Worm (Caenorhabditis elegans) whole organism, mixed stage, embryonic: ENCODE measurements around the gene epg-5.

ENCODE experiments used
- blmp-1 ChIP-seq: fragments of 150-350 bp; optimal IDR thresholded peaks from 2 replicates; lab custom pipeline; 2014; ENCODE audit warnings: missing biosample characterization, missing genetic modification characterization
- ceh-43 ChIP-seq: fragments of 200-800 bp; sonication (Bioruptor generic); optimal IDR thresholded peaks from 2 replicates; lab custom pipeline; 2018; ENCODE audit warnings: mild to moderate bottlenecking, missing genetic modification characterization, moderate library complexity, missing compliant biosample characterization
- elt-1 ChIP-seq: sonication (generic microtip); optimal IDR thresholded peaks from 2 replicates; lab custom pipeline; 2017; ENCODE audit warnings: missing genetic modification characterization, mild to moderate bottlenecking, missing compliant biosample characterization, antibody characterized with exemption, moderate library complexity, borderline replicate concordance; ENCODE audit not compliant: insufficient read depth
- snpc-4 ChIP-seq: fragments of 150-350 bp; optimal IDR thresholded peaks from 2 replicates; lab custom pipeline; 2014; ENCODE audit warnings: missing biosample characterization, missing genetic modification characterization
- unc-62 ChIP-seq: fragments of 150-350 bp; optimal IDR thresholded peaks from 2 replicates; lab custom pipeline; 2014; ENCODE audit warnings: missing biosample characterization, missing genetic modification reagents, missing genetic modification characterization
- ztf-11 ChIP-seq: fragments of 150-350 bp; optimal IDR thresholded peaks from 2 replicates; lab custom pipeline; 2014; ENCODE audit warnings: missing biosample characterization, missing genetic modification characterization

DNA sequence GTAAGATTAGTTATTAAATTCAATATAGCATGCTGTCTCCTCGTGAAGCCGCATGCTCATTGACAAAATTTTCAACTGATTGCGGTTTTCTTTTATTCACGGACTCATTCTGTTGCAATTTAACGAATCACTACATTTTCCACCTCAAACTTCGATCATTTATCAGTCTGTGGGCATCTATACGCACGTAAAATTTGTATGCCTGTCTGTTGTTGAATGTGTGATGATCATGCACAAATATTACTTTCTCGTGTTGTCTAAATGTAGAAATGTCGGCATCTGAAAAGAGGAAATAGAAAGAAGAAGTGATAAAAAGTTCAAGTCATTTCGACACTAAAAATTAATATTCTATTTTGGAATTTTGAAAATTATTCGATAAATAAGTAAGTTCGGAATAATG lies 3.4 kb upstream of the epg-5 start:
- no peak for TF ChIP-seq elt-1 (tag; lab: Kevin White, UChicago)
- TF ChIP-seq unc-62 (GFP tag; lab: Kevin White, UChicago) = no peak
- no peak for TF ChIP-seq ztf-11 (tag; lab: Kevin White, UChicago)
- no peak for TF ChIP-seq snpc-4 (tag; lab: Kevin White, UChicago)
- no peak for TF ChIP-seq ceh-43
- no peak for TF ChIP-seq blmp-1 (tag; lab: Kevin White, UChicago)
